Worm (Caenorhabditis elegans) whole organism, L4/young adult: ENCODE results near the gene cutl-27.

Experiments used
- W03F9.2 ChIP-seq: fragments of 150-350 bp; optimal IDR thresholded peaks from 2 replicates; lab custom pipeline; 2014; ENCODE audit warnings: missing biosample characterization, missing genetic modification characterization
- dao-5 ChIP-seq: sonication (generic microtip); optimal IDR thresholded peaks from 2 replicates; lab custom pipeline; 2016; ENCODE audit warnings: missing genotype, missing genetic modification characterization, moderate library complexity, missing compliant biosample characterization
- him-1 ChIP-seq: sonication (generic microtip); optimal IDR thresholded peaks from 2 replicates; lab custom pipeline; 2016; ENCODE audit warnings: missing genotype, missing genetic modification reagents, missing genetic modification characterization, missing compliant biosample characterization

DNA sequence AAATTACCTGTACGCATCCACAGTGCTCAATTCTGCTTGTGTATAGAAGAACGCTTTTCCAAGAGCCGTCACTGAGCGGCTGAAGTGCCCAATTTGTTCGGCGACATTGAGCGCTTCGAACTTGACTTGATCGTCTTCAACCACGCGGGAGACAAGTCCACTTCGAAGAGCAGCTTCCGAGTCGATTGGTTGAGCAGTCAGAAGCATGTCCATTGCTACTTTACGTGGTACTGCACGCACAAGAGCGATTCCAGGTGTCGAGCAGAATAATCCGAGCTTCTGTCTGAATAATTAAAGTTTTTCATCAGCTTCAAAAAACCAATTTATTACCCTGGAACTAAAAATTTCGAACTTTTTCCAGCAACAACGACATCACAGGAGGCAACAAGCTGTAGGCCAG lies 22.9 kb upstream of the cutl-27 start:
- TF ChIP-seq dao-5 = no peak
- no peak for TF ChIP-seq W03F9.2 (tag; lab: Kevin White, UChicago)
- TF ChIP-seq him-1 (tag; lab: Kevin White, UChicago) = no peak
